Worm (Caenorhabditis elegans) whole organism, mixed stage, embryonic: ENCODE results near the gene metl-13.

Experiments used
- M03D4.4 ChIP-seq: sonication (generic microtip); optimal IDR thresholded peaks from 2 replicates; lab custom pipeline; 2017; ENCODE audit warnings: mild to moderate bottlenecking, missing genetic modification characterization, missing compliant biosample characterization
- blmp-1 ChIP-seq: fragments of 150-350 bp; optimal IDR thresholded peaks from 2 replicates; lab custom pipeline; 2014; ENCODE audit warnings: missing biosample characterization, missing genetic modification characterization
- ceh-39 ChIP-seq: fragments of 150-350 bp; optimal IDR thresholded peaks from 2 replicates; lab custom pipeline; 2014; ENCODE audit warnings: missing biosample characterization, missing genetic modification characterization
- ceh-83 ChIP-seq: fragments of 200-800 bp; sonication (Bioruptor generic); optimal IDR thresholded peaks from 2 replicates; lab custom pipeline; 2018; ENCODE audit warnings: mild to moderate bottlenecking, missing genetic modification characterization, missing compliant biosample characterization
- cnd-1 ChIP-seq: fragments of 200-800 bp; sonication (Bioruptor generic); optimal IDR thresholded peaks from 2 replicates; lab custom pipeline; 2018; ENCODE audit warnings: mild to moderate bottlenecking, missing genetic modification characterization, missing compliant biosample characterization
- elt-3 ChIP-seq: fragments of 150-350 bp; optimal IDR thresholded peaks from 2 replicates; lab custom pipeline; 2014; ENCODE audit warnings: missing biosample characterization, missing genetic modification characterization
- ham-2 ChIP-seq: fragments of 200-800 bp; sonication (Bioruptor generic); optimal IDR thresholded peaks from 2 replicates; lab custom pipeline; 2018; ENCODE audit warnings: mild to moderate bottlenecking, missing genetic modification characterization, missing compliant biosample characterization
- hlh-1 ChIP-seq: fragments of 150-350 bp; optimal IDR thresholded peaks from 2 replicates; lab custom pipeline; 2014; ENCODE audit warnings: missing biosample characterization, missing genetic modification reagents, missing genetic modification characterization
- lin-13 ChIP-seq: fragments of 150-350 bp; optimal IDR thresholded peaks from 2 replicates; lab custom pipeline; 2014; ENCODE audit warnings: missing biosample characterization, missing genetic modification characterization
- lin-32 ChIP-seq: fragments of 200-800 bp; sonication (Bioruptor generic); optimal IDR thresholded peaks from 2 replicates; lab custom pipeline; 2018; ENCODE audit warnings: mild to moderate bottlenecking, missing genetic modification characterization, missing compliant biosample characterization
- lsy-2 ChIP-seq: fragments of 150-350 bp; optimal IDR thresholded peaks from 2 replicates; lab custom pipeline; 2014; ENCODE audit warnings: missing biosample characterization, missing genetic modification characterization
- mab-5 ChIP-seq: fragments of 150-350 bp; optimal IDR thresholded peaks from 2 replicates; lab custom pipeline; 2014; ENCODE audit warnings: missing biosample characterization, missing genetic modification characterization
- mep-1 ChIP-seq: fragments of 150-350 bp; optimal IDR thresholded peaks from 2 replicates; lab custom pipeline; 2017; ENCODE audit warnings: missing biosample characterization, missing genetic modification reagents, missing genetic modification characterization, inconsistent platforms
- mls-2 ChIP-seq: sonication (generic microtip); optimal IDR thresholded peaks from 2 replicates; lab custom pipeline; 2016; ENCODE audit warnings: mild to moderate bottlenecking, missing genetic modification characterization, moderate library complexity, missing compliant biosample characterization
- nhr-2 ChIP-seq: fragments of 150-350 bp; optimal IDR thresholded peaks from 2 replicates; lab custom pipeline; 2014; ENCODE audit warnings: missing biosample characterization, missing genetic modification characterization
- pha-4 ChIP-seq: fragments of 150-350 bp; optimal IDR thresholded peaks from 2 replicates; lab custom pipeline; 2018; ENCODE audit warnings: missing biosample characterization, missing genetic modification reagents, missing genetic modification characterization
- snpc-4 ChIP-seq: fragments of 150-350 bp; optimal IDR thresholded peaks from 2 replicates; lab custom pipeline; 2014; ENCODE audit warnings: missing biosample characterization, missing genetic modification characterization
- unc-120 ChIP-seq: sonication (generic microtip); optimal IDR thresholded peaks from 2 replicates; lab custom pipeline; 2017; ENCODE audit warnings: missing genetic modification characterization, missing compliant biosample characterization; ENCODE audit not compliant: poor library complexity, severe bottlenecking
- unc-62 ChIP-seq: fragments of 150-350 bp; optimal IDR thresholded peaks from 2 replicates; lab custom pipeline; 2014; ENCODE audit warnings: missing biosample characterization, missing genetic modification reagents, missing genetic modification characterization
- ztf-11 ChIP-seq: fragments of 150-350 bp; optimal IDR thresholded peaks from 2 replicates; lab custom pipeline; 2014; ENCODE audit warnings: missing biosample characterization, missing genetic modification characterization

Gene metl-13

ce11 chrIV:6652479-6653022, 17.7 kb downstream of the metl-13 start:
- no peak for TF ChIP-seq mab-5 (tag; lab: Kevin White, UChicago)
- no peak for TF ChIP-seq cnd-1 (tag; lab: Kevin White, UChicago)
- TF ChIP-seq unc-120 = no peak
- no peak for TF ChIP-seq ceh-83 (GFP tag; lab: Kevin White, UChicago)
- TF ChIP-seq nhr-2 (tag; lab: Kevin White, UChicago) = no peak

- no peak for TF ChIP-seq lin-13 (tag; lab: Kevin White, UChicago)
- TF ChIP-seq hlh-1 = no peak
- no peak for TF ChIP-seq ztf-11 (tag; lab: Kevin White, UChicago)
- no peak for TF ChIP-seq lin-32 (GFP tag; lab: Kevin White, UChicago)
- no peak for TF ChIP-seq snpc-4 (tag; lab: Kevin White, UChicago)
- TF ChIP-seq ham-2 (GFP tag; lab: Kevin White, UChicago) = no peak
- no peak for TF ChIP-seq ceh-83 (GFP tag; lab: Kevin White, UChicago)
- no peak for TF ChIP-seq pha-4 (tag; lab: Kevin White, UChicago)
- no peak for TF ChIP-seq lsy-2 (tag; lab: Kevin White, UChicago)
- TF ChIP-seq, all 35 proteins: peak for 0
Observed at ce11 chrIV:6653663-6654201, 18.8 kb downstream of the metl-13 start.

ce11 chrIV:6655747-6656146, 20.9 kb downstream of the metl-13 start:
- peak; percentile 16 for TF ChIP-seq unc-62 (GFP tag; lab: Kevin White, UChicago)
- TF ChIP-seq unc-120 = no peak

ce11 chrIV:6657519-6658031, 22.7 kb downstream of the metl-13 start, which contains the start of gene C01B10.11:
Gene C01B10.11, plus strand, starts transcription at chrIV:6657981.
- TF ChIP-seq ceh-39 (tag; lab: Kevin White, UChicago) (no peak), hlh-1 (no peak), mls-2 (tag; lab: Kevin White, UChicago) (no peak), elt-3 (tag; lab: Kevin White, UChicago) (peak; percentile 52), blmp-1 (tag; lab: Kevin White, UChicago) (peak; percentile 42), M03D4.4 (tag; lab: Kevin White, UChicago) (no peak), unc-62 (GFP tag; lab: Kevin White, UChicago) (peak; percentile 44)

- TF ChIP-seq blmp-1 (tag; lab: Kevin White, UChicago) = no peak
- TF ChIP-seq mep-1 = no peak
- no peak for TF ChIP-seq lin-13 (tag; lab: Kevin White, UChicago)
- TF ChIP-seq lin-32 (GFP tag; lab: Kevin White, UChicago) = no peak
- TF ChIP-seq nhr-2 (tag; lab: Kevin White, UChicago) = no peak
- TF ChIP-seq ceh-83 (GFP tag; lab: Kevin White, UChicago) = no peak
Observed at ce11 chrIV:6664336-6664735, 29.4 kb downstream of the metl-13 start.

ce11 chrIV:6667898-6668297, 33.0 kb downstream of the metl-13 start, which contains the start of gene Y73B6A.1:
Gene Y73B6A.1, minus strand, starts transcription at chrIV:6667998.
- TF ChIP-seq hlh-1 (no peak), unc-120 (no peak), ceh-83 (GFP tag; lab: Kevin White, UChicago) (no peak), ceh-39 (tag; lab: Kevin White, UChicago) (no peak), lsy-2 (tag; lab: Kevin White, UChicago) (no peak), elt-3 (tag; lab: Kevin White, UChicago) (no peak), M03D4.4 (tag; lab: Kevin White, UChicago) (no peak)
- TF ChIP-seq, all 35 proteins: peak for 0
